Worm (Caenorhabditis elegans) whole organism, L4 larva: ENCODE results near the gene mrpl-40.
"Not testable (repeated sequence)": the region's sequence is repeated elsewhere in the genome, so short reads cannot be mapped to it uniquely, and the experiment has no call there.

Experiments
- egl-27 ChIP-seq: sonication (generic microtip); optimal IDR thresholded peaks from 3 replicates; lab custom pipeline; 2017; ENCODE audit warnings: missing biosample characterization, missing genetic modification reagents, missing genetic modification characterization
- lim-7 ChIP-seq: fragments of 200-800 bp; sonication (Bioruptor generic); IDR thresholded peaks from 2 replicates; pipeline ENCODE4 v1.3.6; 2022; ENCODE audit warnings: missing genetic modification characterization, missing compliant biosample characterization
- lin-39 ChIP-seq: fragments of 150-350 bp; optimal IDR thresholded peaks from 2 replicates; lab custom pipeline; 2014; ENCODE audit warnings: missing biosample characterization, missing genetic modification reagents, missing genetic modification characterization
- mdl-1 ChIP-seq, 2 experiments: fragments of 150-350 bp in 1 of 2; sonication (generic microtip) in 1 of 2; optimal IDR thresholded peaks; 2 replicates each; lab custom pipeline; 2014 to 2017; ENCODE audit warnings: missing biosample characterization in 2 of 2, missing genetic modification characterization in 2 of 2
- nhr-11 ChIP-seq: fragments of 150-350 bp; optimal IDR thresholded peaks from 2 replicates; lab custom pipeline; 2014; ENCODE audit warnings: missing biosample characterization, missing genetic modification characterization
- nhr-6 ChIP-seq: fragments of 150-350 bp; optimal IDR thresholded peaks from 2 replicates; lab custom pipeline; 2014; ENCODE audit warnings: missing biosample characterization, missing genetic modification characterization
- nhr-76 ChIP-seq: fragments of 150-350 bp; optimal IDR thresholded peaks from 2 replicates; lab custom pipeline; 2014; ENCODE audit warnings: missing biosample characterization, missing genetic modification characterization
- unc-39 ChIP-seq: sonication (generic microtip); optimal IDR thresholded peaks from 2 replicates; lab custom pipeline; 2017; ENCODE audit warnings: missing biosample characterization, missing genetic modification characterization

DNA sequence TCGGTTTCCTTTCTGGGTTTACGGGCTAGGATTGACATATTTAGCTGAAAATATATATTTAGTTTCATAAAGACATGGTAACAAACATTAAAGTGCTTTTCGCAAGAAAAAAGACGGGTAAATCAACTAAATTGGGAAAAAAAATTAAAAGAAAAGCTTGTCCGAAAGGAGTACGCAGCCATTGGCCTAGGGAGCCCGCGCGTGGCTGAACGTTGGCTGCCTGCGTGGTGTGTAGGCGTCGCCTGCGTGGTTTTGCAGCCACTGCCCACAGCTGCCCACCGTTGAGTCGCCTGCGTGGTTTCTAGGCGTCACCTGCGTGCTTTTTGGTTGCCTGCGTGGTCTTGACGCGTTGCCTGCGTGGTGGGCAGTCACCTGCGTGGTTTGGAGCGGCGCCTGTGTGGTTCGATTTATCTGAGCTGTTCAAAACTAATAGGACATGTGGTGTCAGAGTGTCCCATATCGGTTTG is 34.7 kb downstream of the mrpl-40 start, which contains the start of gene C29F9.12:
- not testable (repeated sequence) for TF ChIP-seq egl-27 (tag; lab: Kevin White, UChicago); lin-39 (tag; lab: Kevin White, UChicago); lim-7 (GFP tag; lab: Robert Waterston, UW); mdl-1 (tag; optimal IDR thresholded peaks at IDR 0.05; lab: Kevin White, UChicago); nhr-76 (tag; lab: Kevin White, UChicago); nhr-11 (tag; lab: Kevin White, UChicago); nhr-6 (tag; lab: Kevin White, UChicago); unc-39 (tag; lab: Kevin White, UChicago)
